Fruit fly (Drosophila melanogaster) whole organism, pupa: ENCODE measurements around the gene CatB.

ENCODE experiments used
- CG10348 ChIP-seq: fragments of 200-800 bp; sonication (Bioruptor generic); IDR thresholded peaks from 2 replicates; pipeline ENCODE4 v1.3.6; 2022; ENCODE audit warnings: missing biosample characterization, missing genetic modification characterization
- CG12605 ChIP-seq: fragments of 200-800 bp; sonication (Bioruptor generic); IDR thresholded peaks from 2 replicates; pipeline ENCODE4 v1.3.6; 2022; ENCODE audit warnings: missing biosample characterization, missing genetic modification characterization
- CG13204 ChIP-seq: fragments of 200-800 bp; sonication (Bioruptor generic); optimal IDR thresholded peaks from 2 replicates; lab custom pipeline; 2018; ENCODE audit warnings: missing biosample characterization, mild to moderate bottlenecking, missing genetic modification characterization, moderate library complexity
- CG14655 ChIP-seq: fragments of 200-800 bp; sonication (Bioruptor generic); optimal IDR thresholded peaks from 3 replicates; lab custom pipeline; 2017; ENCODE audit warnings: mild to moderate bottlenecking, missing biosample characterization, missing genetic modification reagents, missing genetic modification characterization
- CG15710 ChIP-seq: fragments of 200-800 bp; sonication (Bioruptor generic); optimal IDR thresholded peaks from 2 replicates; lab custom pipeline; 2018; ENCODE audit warnings: missing biosample characterization, mild to moderate bottlenecking, missing genetic modification characterization, moderate library complexity
- CG17806 ChIP-seq: fragments of 200-800 bp; sonication (Bioruptor generic); optimal IDR thresholded peaks from 2 replicates; lab custom pipeline; 2018; ENCODE audit warnings: missing biosample characterization, mild to moderate bottlenecking, missing genetic modification characterization, moderate library complexity
- CG32121 ChIP-seq: fragments of 200-800 bp; sonication (Bioruptor generic); IDR thresholded peaks from 2 replicates; pipeline ENCODE4 v1.3.6; 2022; ENCODE audit warnings: missing biosample characterization, missing genetic modification characterization
- CG34367 ChIP-seq: fragments of 200-800 bp; sonication (Bioruptor generic); optimal IDR thresholded peaks from 2 replicates; lab custom pipeline; 2018; ENCODE audit warnings: missing biosample characterization, mild to moderate bottlenecking, missing genetic modification characterization
- CG4496 ChIP-seq: fragments of 200-800 bp; sonication (Bioruptor generic); IDR thresholded peaks from 3 replicates; pipeline ENCODE4 v1.3.6; 2022; ENCODE audit warnings: missing biosample characterization, missing genetic modification characterization
- CG8159 ChIP-seq: fragments of 200-800 bp; sonication (Bioruptor generic); optimal IDR thresholded peaks from 3 replicates; lab custom pipeline; 2018; ENCODE audit warnings: missing biosample characterization, mild to moderate bottlenecking, missing genetic modification characterization, moderate library complexity
- CG8301 ChIP-seq: fragments of 200-800 bp; sonication (Bioruptor generic); optimal IDR thresholded peaks from 2 replicates; lab custom pipeline; 2018; ENCODE audit warnings: missing biosample characterization, mild to moderate bottlenecking, missing genetic modification characterization
- CG9948 ChIP-seq: fragments of 200-800 bp; sonication (Bioruptor generic); optimal IDR thresholded peaks from 2 replicates; lab custom pipeline; 2018; ENCODE audit warnings: missing biosample characterization, mild to moderate bottlenecking, missing genetic modification characterization, moderate library complexity
- D1 ChIP-seq: fragments of 200-800 bp; sonication (Bioruptor generic); optimal IDR thresholded peaks from 2 replicates; lab custom pipeline; 2018; ENCODE audit warnings: missing biosample characterization, mild to moderate bottlenecking, missing genetic modification characterization, moderate library complexity
- EcR ChIP-seq: fragments of 200-800 bp; sonication (Bioruptor generic); optimal IDR thresholded peaks from 3 replicates; lab custom pipeline; 2019; ENCODE audit warnings: missing biosample characterization, missing genetic modification characterization, mild to moderate bottlenecking, moderate library complexity, missing genetic modification reagents
- Ets98B ChIP-seq: fragments of 200-800 bp; sonication (Bioruptor generic); IDR thresholded peaks from 2 replicates; pipeline ENCODE4 v1.3.6; 2022; ENCODE audit warnings: missing biosample characterization, missing genetic modification characterization
- Pif1A ChIP-seq: fragments of 200-800 bp; sonication (Bioruptor generic); optimal IDR thresholded peaks from 3 replicates; lab custom pipeline; 2016; ENCODE audit warnings: missing biosample characterization, missing genetic modification characterization
- Pif1B ChIP-seq: fragments of 200-800 bp; sonication (Bioruptor generic); optimal IDR thresholded peaks from 3 replicates; lab custom pipeline; 2016; ENCODE audit warnings: missing biosample characterization, missing genetic modification characterization
- Snoo ChIP-seq: fragments of 200-800 bp; sonication (Bioruptor generic); optimal IDR thresholded peaks from 3 replicates; lab custom pipeline; 2017; ENCODE audit warnings: missing biosample characterization, mild to moderate bottlenecking, missing genetic modification characterization, inconsistent platforms
- fd96Ca ChIP-seq: fragments of 200-800 bp; sonication (Bioruptor generic); IDR thresholded peaks from 3 replicates; pipeline ENCODE4 v1.3.6; 2022; ENCODE audit warnings: missing biosample characterization, missing genetic modification characterization
- gl ChIP-seq: fragments of 200-800 bp; sonication (Bioruptor generic); optimal IDR thresholded peaks from 2 replicates; lab custom pipeline; 2018; ENCODE audit warnings: missing biosample characterization, mild to moderate bottlenecking, missing genetic modification characterization
- rn ChIP-seq: fragments of 200-800 bp; sonication (Bioruptor generic); IDR thresholded peaks from 2 replicates; pipeline ENCODE4 v1.3.6; 2022; ENCODE audit warnings: missing biosample characterization, missing genetic modification characterization

The CatB gene

DNA sequence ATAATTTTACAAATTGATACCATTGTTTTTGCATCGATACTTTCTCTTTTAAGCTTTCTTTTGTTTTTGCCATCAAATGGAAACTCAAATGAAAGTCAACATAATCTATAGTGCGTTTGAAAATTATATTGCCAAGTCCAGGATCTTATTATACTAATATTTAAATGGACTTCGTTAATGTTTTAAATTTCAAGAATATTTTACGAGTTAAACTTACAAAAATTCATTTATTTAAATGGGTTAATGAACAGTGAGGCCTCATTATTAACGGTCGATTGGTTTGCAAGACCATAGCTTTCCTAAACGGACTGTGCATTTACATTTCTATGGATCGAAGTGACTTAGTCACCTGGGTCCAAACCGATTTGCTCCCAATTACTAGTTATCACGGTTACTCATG is 31.0 kb downstream of the CatB start:
- no peak for TF ChIP-seq CG32121
- no peak for TF ChIP-seq Pif1B (GFP tag; lab: Kevin White, UChicago)
- no peak for TF ChIP-seq CG8159
- TF ChIP-seq CG17806 (tag; lab: Kevin White, UChicago), result no peak
- no peak for TF ChIP-seq Snoo (tag; lab: Kevin White, UChicago)
- no peak for TF ChIP-seq Pif1A (GFP tag; lab: Kevin White, UChicago)

DNA sequence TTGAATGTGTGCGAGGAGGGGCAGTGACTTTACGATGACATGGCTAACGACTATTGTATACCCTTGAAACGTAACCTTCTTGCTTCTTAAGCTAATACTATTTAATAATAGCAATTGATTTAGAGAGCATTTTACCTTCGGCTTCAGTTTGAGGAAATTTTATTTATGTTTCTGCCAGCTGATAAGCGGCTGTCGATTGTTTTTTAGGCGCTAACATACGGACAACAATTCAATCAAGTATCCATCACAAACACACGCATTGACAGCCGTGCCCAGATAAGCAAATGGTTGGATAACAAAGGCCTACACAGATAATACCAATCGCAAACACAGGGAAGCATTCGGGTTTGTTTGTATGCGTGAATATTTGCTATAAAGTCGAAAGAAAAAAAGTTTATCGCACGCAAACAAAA is 32.9 kb downstream of the CatB start:
- TF ChIP-seq CG10348 (GFP tag; lab: Robert Waterston, UW), result no peak
- peak; percentile 34; the same call in 1 of the 2 replicates for TF ChIP-seq Ets98B
- TF ChIP-seq CG14655 (GFP tag; lab: Kevin White, UChicago), result no peak
- TF ChIP-seq CG34367 (tag; lab: Kevin White, UChicago), result no peak
- no peak for TF ChIP-seq fd96Ca (GFP tag; lab: Robert Waterston, UW)
- TF ChIP-seq CG15710, result no peak
- peak; percentile 34; the same call in 1 of the 2 replicates for TF ChIP-seq CG32121
- no peak for TF ChIP-seq rn (GFP tag; lab: Robert Waterston, UW)
- no peak for TF ChIP-seq CG13204 (GFP tag; lab: Kevin White, UChicago)
- TF ChIP-seq EcR, result peak; percentile 62
- no peak for TF ChIP-seq CG9948 (tag; lab: Kevin White, UChicago)
- TF ChIP-seq CG12605, result no peak
- TF ChIP-seq CG8301, result peak; percentile 6
- TF ChIP-seq Pif1A (GFP tag; lab: Kevin White, UChicago), result no peak
- TF ChIP-seq gl (tag; lab: Kevin White, UChicago), result no peak
- no peak for TF ChIP-seq Pif1B (GFP tag; lab: Kevin White, UChicago)
- no peak for TF ChIP-seq Snoo (tag; lab: Kevin White, UChicago)
- TF ChIP-seq CG4496 (GFP tag; lab: Robert Waterston, UW), result peak; percentile 20; the same call in 2 of the 3 replicates
- TF ChIP-seq D1 (tag; lab: Kevin White, UChicago), result no peak
- peak; percentile 5 for TF ChIP-seq CG8159
- TF ChIP-seq CG17806 (tag; lab: Kevin White, UChicago), result no peak

DNA sequence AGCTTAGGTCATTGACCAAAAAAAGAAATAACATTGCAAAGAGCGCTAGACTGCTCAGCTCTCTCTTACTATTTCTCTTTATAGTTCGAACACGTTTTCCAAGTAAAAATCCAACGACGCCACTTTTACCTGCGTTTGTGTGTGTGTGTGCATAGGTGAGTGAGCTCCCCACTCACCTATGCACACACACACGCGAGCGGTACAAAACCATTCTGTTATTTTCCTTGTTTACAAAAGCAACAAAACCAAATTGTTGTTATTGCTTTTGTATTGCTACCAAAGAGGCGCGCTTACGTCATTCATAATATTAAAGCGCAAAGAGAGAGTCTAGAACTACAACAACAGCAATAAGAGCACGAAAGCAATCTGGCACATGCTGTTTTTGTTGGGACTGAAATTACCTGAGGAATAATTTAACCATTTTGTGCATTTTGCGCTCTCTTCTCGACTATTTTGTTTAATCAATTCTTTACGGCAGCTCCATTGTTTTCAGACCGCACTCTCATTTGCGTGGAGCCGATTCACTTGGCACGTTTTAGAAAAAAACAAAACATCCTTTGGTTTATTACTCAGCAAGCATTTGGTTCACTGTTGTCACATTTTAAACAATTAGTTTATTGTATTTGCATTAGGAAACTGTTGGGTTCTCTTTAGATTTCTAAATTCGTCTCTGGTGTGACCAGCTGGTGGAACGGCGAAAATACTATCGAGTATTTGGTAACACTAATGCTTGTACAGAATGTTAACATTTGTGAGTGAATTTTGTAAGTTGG is 34.8 kb downstream of the CatB start, which contains the start of gene raw:
Gene raw (minus strand): TSS at position 677 of the 773 bp plus-strand sequence.
- TF ChIP-seq Ets98B, result peak; percentile 34; the same call in 1 of the 2 replicates
- TF ChIP-seq CG34367 (tag; lab: Kevin White, UChicago), result no peak
- no peak for TF ChIP-seq rn (GFP tag; lab: Robert Waterston, UW)
- no peak for TF ChIP-seq CG9948 (tag; lab: Kevin White, UChicago)
- no peak for TF ChIP-seq CG17806 (tag; lab: Kevin White, UChicago)
- TF ChIP-seq CG14655 (GFP tag; lab: Kevin White, UChicago), result no peak
- TF ChIP-seq Snoo (tag; lab: Kevin White, UChicago), result no peak
- TF ChIP-seq CG12605, result peak; percentile 22; the same call in 1 of the 2 replicates
- no peak for TF ChIP-seq CG32121
- TF ChIP-seq EcR, result peak; percentile 95
- no peak for TF ChIP-seq CG8301
- TF ChIP-seq gl (tag; lab: Kevin White, UChicago), result peak; percentile 11
- no peak for TF ChIP-seq CG15710
- no peak for TF ChIP-seq fd96Ca (GFP tag; lab: Robert Waterston, UW)
- TF ChIP-seq CG8159, result no peak
- TF ChIP-seq CG13204 (GFP tag; lab: Kevin White, UChicago), result peak; percentile 18
- peak; percentile 35 for TF ChIP-seq Pif1A (GFP tag; lab: Kevin White, UChicago)
- TF ChIP-seq CG10348 (GFP tag; lab: Robert Waterston, UW), result no peak
- TF ChIP-seq Pif1B (GFP tag; lab: Kevin White, UChicago), result peak; percentile 7
- no peak for TF ChIP-seq D1 (tag; lab: Kevin White, UChicago)
- TF ChIP-seq CG4496 (GFP tag; lab: Robert Waterston, UW), result 0 out of 3 replicates have a peak, but pooled peaks have one; percentile 25

DNA sequence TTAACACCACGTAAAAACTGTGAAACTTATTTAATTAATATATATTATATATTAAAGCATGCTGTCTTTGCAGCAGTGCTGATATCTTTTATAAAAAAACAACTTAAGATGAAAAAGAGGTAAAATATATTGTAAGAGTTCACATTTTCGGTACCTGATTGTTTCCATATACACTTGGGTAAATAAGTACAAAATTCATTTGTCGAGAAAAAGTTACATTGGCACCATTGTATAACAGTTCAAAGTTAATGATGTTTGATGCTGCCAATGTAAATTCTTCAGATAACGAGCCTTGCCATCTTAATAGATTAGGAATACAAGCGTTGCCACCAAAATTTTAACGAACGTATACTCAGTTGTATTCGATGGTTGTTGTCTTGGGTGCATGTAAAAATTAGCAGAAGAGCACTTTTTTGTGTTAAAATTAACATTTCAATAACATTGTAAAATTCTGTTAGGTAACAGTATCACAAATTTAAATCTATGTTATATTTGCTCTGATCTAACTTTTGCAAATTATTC is 35.4 kb downstream of the CatB start:
- no peak for TF ChIP-seq CG32121
- no peak for TF ChIP-seq CG15710
- TF ChIP-seq CG34367 (tag; lab: Kevin White, UChicago), result no peak
- no peak for TF ChIP-seq CG8159
- no peak for TF ChIP-seq CG10348 (GFP tag; lab: Robert Waterston, UW)

DNA sequence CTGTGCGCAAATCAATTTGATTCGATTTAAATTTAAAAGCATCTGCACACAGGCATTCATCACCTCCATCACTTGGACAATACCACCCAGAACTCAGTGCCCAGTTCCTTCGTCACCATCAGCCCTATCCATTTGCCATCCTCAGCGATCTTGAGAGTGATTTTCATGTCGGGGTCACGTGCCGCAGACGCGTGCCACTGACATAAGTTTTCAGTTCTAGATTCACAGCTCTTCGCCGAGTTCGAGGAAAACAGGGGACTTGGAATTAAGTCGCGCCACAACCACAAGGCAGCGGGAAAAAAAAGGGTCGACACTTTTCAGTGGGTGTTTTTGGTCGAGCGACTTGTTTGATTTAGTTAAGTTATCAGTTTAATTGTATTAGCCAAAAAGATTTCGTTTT is 37.7 kb downstream of the CatB start:
- TF ChIP-seq Ets98B (no peak), rn (GFP tag; lab: Robert Waterston, UW) (no peak), CG15710 (no peak), EcR (no peak), CG14655 (GFP tag; lab: Kevin White, UChicago) (no peak), CG13204 (GFP tag; lab: Kevin White, UChicago) (no peak), CG34367 (tag; lab: Kevin White, UChicago) (no peak), CG8301 (no peak), CG9948 (tag; lab: Kevin White, UChicago) (no peak), CG17806 (tag; lab: Kevin White, UChicago) (no peak)

DNA sequence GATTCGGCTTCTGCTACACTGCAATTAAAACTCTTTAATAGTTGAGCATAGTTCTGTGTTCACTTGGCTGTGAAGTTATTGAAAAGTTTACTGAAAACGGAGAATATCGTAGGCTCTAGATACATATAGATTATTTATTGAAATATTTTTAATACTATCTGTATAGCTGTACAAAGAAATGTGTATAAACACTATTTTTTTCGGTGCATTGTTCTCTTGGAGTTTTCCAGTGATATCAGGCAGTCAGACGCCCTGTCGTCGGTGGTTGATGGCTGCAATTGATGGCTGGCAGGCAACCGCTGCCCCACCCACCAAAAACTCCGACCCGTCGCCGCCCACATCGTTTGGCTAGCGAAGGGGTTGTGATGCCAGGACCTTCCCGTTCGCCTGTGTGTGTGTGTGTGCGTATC is 41.0 kb downstream of the CatB start:
- TF ChIP-seq CG34367 (tag; lab: Kevin White, UChicago) (no peak), CG4496 (GFP tag; lab: Robert Waterston, UW) (no peak), Snoo (tag; lab: Kevin White, UChicago) (no peak), Pif1B (GFP tag; lab: Kevin White, UChicago) (peak; percentile 4)
- TF ChIP-seq, all 21 proteins: peak for 1
